Worm (Caenorhabditis elegans) whole organism, young adult: ENCODE results near the gene npr-31.

Experiments used
- F52B5.7 ChIP-seq: sonication (generic microtip); optimal IDR thresholded peaks from 2 replicates; lab custom pipeline; 2016; ENCODE audit warnings: mild to moderate bottlenecking, missing genetic modification characterization, missing compliant biosample characterization
- T07F8.4 ChIP-seq: sonication (generic microtip); optimal IDR thresholded peaks from 2 replicates; lab custom pipeline; 2016; ENCODE audit warnings: mild to moderate bottlenecking, missing genetic modification characterization, moderate library complexity, missing compliant biosample characterization
- ama-1 ChIP-seq, 3 experiments: fragments of 150-350 bp in 1 of 3; sonication (generic microtip) in 2 of 3; optimal IDR thresholded peaks; 2 replicates each; lab custom pipeline; 2014 to 2018; ENCODE audit warnings: missing biosample characterization in 2 of 3, missing genetic modification characterization in 2 of 3, missing genetic modification reagents in 2 of 3
- egl-44 ChIP-seq: fragments of 200-800 bp; sonication (Bioruptor generic); IDR thresholded peaks from 2 replicates; pipeline ENCODE4 v1.3.6; 2022; ENCODE audit warnings: missing genetic modification reagents, missing genetic modification characterization, missing compliant biosample characterization
- gei-17 ChIP-seq: fragments of 200-800 bp; sonication (Bioruptor generic); optimal IDR thresholded peaks from 2 replicates; lab custom pipeline; 2018; ENCODE audit warnings: mild to moderate bottlenecking, missing genetic modification characterization, missing compliant biosample characterization
- hmg-1.2 ChIP-seq: fragments of 200-800 bp; sonication (Bioruptor generic); IDR thresholded peaks from 2 replicates; pipeline ENCODE4 v1.3.6; 2022; ENCODE audit warnings: missing genetic modification reagents, missing genetic modification characterization, missing compliant biosample characterization
- madf-3 ChIP-seq: fragments of 200-800 bp; sonication (Bioruptor generic); IDR thresholded peaks from 2 replicates; pipeline ENCODE4 v1.3.6; 2022; ENCODE audit warnings: missing genetic modification reagents, missing genetic modification characterization, missing compliant biosample characterization
- mel-28 ChIP-seq: sonication (generic microtip); optimal IDR thresholded peaks from 2 replicates; lab custom pipeline; 2016; ENCODE audit warnings: borderline replicate concordance, mild to moderate bottlenecking, missing genetic modification characterization, missing compliant biosample characterization
- nfyb-1 ChIP-seq: fragments of 200-800 bp; sonication (Bioruptor generic); IDR thresholded peaks from 2 replicates; pipeline ENCODE4 v1.3.6; 2022; ENCODE audit warnings: missing genetic modification reagents, missing genetic modification characterization, missing compliant biosample characterization
- rpc-1 ChIP-seq, 2 experiments: fragments of 150-350 bp in 1 of 2; sonication (generic microtip) in 1 of 2; optimal IDR thresholded peaks; 2 replicates each; lab custom pipeline; 2014 to 2018; ENCODE audit warnings: missing biosample characterization in 1 of 2, missing genetic modification characterization in 1 of 2, missing genetic modification reagents in 1 of 2, missing genotype in 1 of 2
- sdz-38 ChIP-seq: sonication (generic microtip); optimal IDR thresholded peaks from 2 replicates; lab custom pipeline; 2016; ENCODE audit warnings: missing genotype, missing genetic modification characterization, missing compliant biosample characterization
- snpc-4 ChIP-seq, 5 experiments: fragments of 150-350 bp in 1 of 5; sonication (generic microtip) in 4 of 5; optimal IDR thresholded peaks; 2 replicates each; lab custom pipeline; 2014 to 2018; ENCODE audit warnings: missing genetic modification characterization in 5 of 5, missing biosample characterization in 3 of 5, antibody characterized with exemption in 2 of 5, mild to moderate bottlenecking in 2 of 5, missing compliant biosample characterization in 2 of 5, missing genotype in 2 of 5, moderate library complexity in 2 of 5, missing genetic modification reagents in 1 of 5
- unc-130 ChIP-seq: sonication (generic microtip); optimal IDR thresholded peaks from 2 replicates; lab custom pipeline; 2016; ENCODE audit warnings: missing genetic modification reagents, missing genetic modification characterization, missing compliant biosample characterization
- zim-3 ChIP-seq: sonication (generic microtip); optimal IDR thresholded peaks from 2 replicates; lab custom pipeline; 2017; ENCODE audit warnings: mild to moderate bottlenecking, missing genetic modification characterization, moderate library complexity, missing compliant biosample characterization

DNA sequence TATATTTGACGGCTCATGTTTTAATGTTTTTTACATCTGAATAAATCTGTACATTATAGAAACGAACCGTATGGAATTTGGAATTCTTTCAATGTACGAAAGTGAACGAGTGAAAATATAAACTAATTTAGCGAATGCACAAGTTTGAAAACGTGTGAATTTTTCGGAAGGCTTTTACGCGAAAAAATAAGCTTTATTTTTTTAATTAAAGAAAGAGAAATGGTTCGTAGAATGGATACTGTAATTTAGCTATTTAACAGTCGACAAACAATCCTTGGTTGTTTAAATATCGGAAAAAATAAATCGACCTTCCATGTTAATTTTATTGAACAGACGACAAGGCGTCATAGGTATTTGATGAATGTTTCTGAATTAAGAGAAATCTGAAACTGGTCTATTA, 51.1 kb downstream of the npr-31 start, which contains the start of gene acdh-12:
- TF ChIP-seq gei-17 (GFP tag; lab: Kevin White, UChicago) (no peak), hmg-1.2 (GFP tag; lab: Robert Waterston, UW) (no peak), madf-3 (GFP tag; lab: Robert Waterston, UW) (no peak), rpc-1 (optimal IDR thresholded peaks at IDR 0.05; lab: Kevin White, UChicago) (no peak), rpc-1 (tag; optimal IDR thresholded peaks at IDR 0.05; lab: Kevin White, UChicago) (no peak), sdz-38 (no peak), T07F8.4 (no peak), F52B5.7 (tag; lab: Kevin White, UChicago) (no peak), egl-44 (GFP tag; lab: Robert Waterston, UW) (no peak), mel-28 (tag; lab: Kevin White, UChicago) (no peak), snpc-4 (GFP tag; optimal IDR thresholded peaks at IDR 0.05; lab: Kevin White, UChicago) (no peak), snpc-4 (tag; optimal IDR thresholded peaks at IDR 0.05; lab: Kevin White, UChicago) (no peak), zim-3 (no peak), unc-130 (GFP tag; lab: Kevin White, UChicago) (no peak), ama-1 (optimal IDR thresholded peaks at IDR 0.05; lab: Kevin White, UChicago) (no peak), ama-1 (GFP tag; optimal IDR thresholded peaks at IDR 0.05; lab: Kevin White, UChicago) (no peak), nfyb-1 (no peak)
